Fruit fly (Drosophila melanogaster) S2 (cell line): ENCODE data around the gene crq.

ENCODE experiments used
- CG8478 ChIP-seq: fragments of >200 bp; optimal IDR thresholded peaks from 2 replicates; lab custom pipeline; 2018
- CTCF ChIP-seq, 2 experiments: fragments of >200 bp; optimal IDR thresholded peaks; 2 replicates each; lab custom pipeline; 2018

dm6 chr2L:482451-482844 lies 29.6 kb upstream of the crq start:
- TF ChIP-seq CG8478 (lab: Kevin White, UChicago) = no peak
- TF ChIP-seq CTCF (optimal IDR thresholded peaks at IDR 0.05; lab: Kevin White, UChicago) = no peak
